Worm (Caenorhabditis elegans): ENCODE data around the gene smoc-1.

smoc-1 gene

ce11 chrV:11799252-11799822 is 41.9 kb downstream of the smoc-1 start (continued):
- TF ChIP-seq somi-1 (GFP tag; optimal IDR thresholded peaks at IDR 0.05) (peak; percentile 69), him-1 (tag; optimal IDR thresholded peaks at IDR 0.05) (no peak), Y67H2A.10 (GFP tag; conservative IDR thresholded peaks at IDR 0.05) (no peak)

ce11 chrV:11800486-11800885 is 43.0 kb downstream of the smoc-1 start:
- TF ChIP-seq snpc-3.4 (tag; optimal IDR thresholded peaks at IDR 0.05) (no peak), hlh-26 (GFP tag; conservative IDR thresholded peaks at IDR 0.05) (no peak), dox-1 (GFP tag; IDR thresholded peaks at IDR 0.05) (no peak), mcd-1 (GFP tag; IDR thresholded peaks at IDR 0.05) (no peak), mel-28 (tag; optimal IDR thresholded peaks at IDR 0.05; ENCODE audit: borderline replicate concordance) (no peak)

- no peak for TF ChIP-seq mes-4 (tag; optimal IDR thresholded peaks at IDR 0.05)
- TF ChIP-seq ztf-26 (tag; optimal IDR thresholded peaks at IDR 0.05), result peak; percentile 12
- TF ChIP-seq cebp-1 (GFP tag; IDR thresholded peaks at IDR 0.05), result no peak
- TF ChIP-seq cebp-1 (tag; optimal IDR thresholded peaks at IDR 0.05), result peak; percentile 39
- TF ChIP-seq lin-40 (tag; optimal IDR thresholded peaks at IDR 0.05), result peak; percentile 21
- no peak for TF ChIP-seq Y79H2A.3 (GFP tag; conservative IDR thresholded peaks at IDR 0.05)
Measured at ce11 chrV:11801076-11801849, 43.8 kb downstream of the smoc-1 start.

- TF ChIP-seq madf-10 (tag; optimal IDR thresholded peaks at IDR 0.05), result no peak
- peak; percentile 63 for TF ChIP-seq nhr-80 (tag; optimal IDR thresholded peaks at IDR 0.05)
- TF ChIP-seq F22D6.2 (tag; optimal IDR thresholded peaks at IDR 0.05), result peak; percentile 4
- peak in 1 of 2 experiments; percentile 24 for TF ChIP-seq let-607 (tag; optimal IDR thresholded peaks at IDR 0.05)
- TF ChIP-seq B0261.1 (tag; optimal IDR thresholded peaks at IDR 0.05), result no peak
- TF ChIP-seq mes-4 (tag; optimal IDR thresholded peaks at IDR 0.05), result no peak
- no peak for TF ChIP-seq K12H6.12 (tag; optimal IDR thresholded peaks at IDR 0.05)
- no peak for TF ChIP-seq B0035.1 (tag; optimal IDR thresholded peaks at IDR 0.05)
- TF ChIP-seq lin-26 (GFP tag; IDR thresholded peaks at IDR 0.05), result peak; percentile 58; the same call in 1 of the 2 replicates
- TF ChIP-seq mcd-1 (GFP tag; IDR thresholded peaks at IDR 0.05), result no peak
- peak; percentile 95 for TF ChIP-seq somi-1 (GFP tag; optimal IDR thresholded peaks at IDR 0.05)
- peak; percentile 60; the same call in 1 of the 2 replicates for TF ChIP-seq C06A6.2 (GFP tag; conservative IDR thresholded peaks at IDR 0.05)
- TF ChIP-seq cebp-1 (GFP tag; IDR thresholded peaks at IDR 0.05), result no peak
- TF ChIP-seq cebp-1 (tag; optimal IDR thresholded peaks at IDR 0.05), result peak; percentile 28
- TF ChIP-seq chd-7 (tag; optimal IDR thresholded peaks at IDR 0.05), result peak; percentile 37
- peak; percentile 76 for TF ChIP-seq lin-40 (tag; optimal IDR thresholded peaks at IDR 0.05)
- peak; percentile 59 for TF ChIP-seq atf-7 (tag; optimal IDR thresholded peaks at IDR 0.05)
- TF ChIP-seq rcor-1 (GFP tag; IDR thresholded peaks at IDR 0.05), result no peak
- no peak for TF ChIP-seq aptf-3 (GFP tag; IDR thresholded peaks at IDR 0.05)
- no peak for TF ChIP-seq ztf-28 (GFP tag; IDR thresholded peaks at IDR 0.05)
- TF ChIP-seq K11D2.4 (GFP tag; IDR thresholded peaks at IDR 0.05), result peak; percentile 49; the same call in 1 of the 2 replicates
- no peak for TF ChIP-seq F39B2.1 (GFP tag; IDR thresholded peaks at IDR 0.05)
- no peak for TF ChIP-seq sea-2 (GFP tag; IDR thresholded peaks at IDR 0.05)
- no peak for TF ChIP-seq lin-54 (GFP tag; optimal IDR thresholded peaks at IDR 0.05)
- no peak for TF ChIP-seq egl-44 (GFP tag; IDR thresholded peaks at IDR 0.05)
- TF ChIP-seq ztf-26 (tag; optimal IDR thresholded peaks at IDR 0.05), result peak; percentile 91
- no peak for TF ChIP-seq lag-1 (GFP tag; IDR thresholded peaks at IDR 0.05)
- no peak for TF ChIP-seq nhr-90 (tag; optimal IDR thresholded peaks at IDR 0.05)
- TF ChIP-seq hlh-12 (tag; optimal IDR thresholded peaks at IDR 0.05), result no peak
- TF ChIP-seq Y53G8AR.9 (GFP tag; conservative IDR thresholded peaks at IDR 0.05), result no peak
- TF ChIP-seq die-1 (tag; optimal IDR thresholded peaks at IDR 0.05), result peak; percentile 51
- TF ChIP-seq tbp1 (GFP tag; optimal IDR thresholded peaks at IDR 0.05), result peak; percentile 15
- TF ChIP-seq madf-8 (GFP tag; conservative IDR thresholded peaks at IDR 0.05), result no peak
Measured at ce11 chrV:11802508-11802907, 45.0 kb downstream of the smoc-1 start.
